Fruit fly (Drosophila melanogaster) whole organism, wandering third instar larva: ENCODE measurements around the gene MED17.

Experiments
- Abd-B ChIP-seq: fragments of >200 bp; optimal IDR thresholded peaks from 2 replicates; lab custom pipeline; 2017; ENCODE audit warnings: missing biosample characterization, missing genetic modification characterization
- pan ChIP-seq: fragments of >200 bp; optimal IDR thresholded peaks from 2 replicates; lab custom pipeline; 2017

DNA sequence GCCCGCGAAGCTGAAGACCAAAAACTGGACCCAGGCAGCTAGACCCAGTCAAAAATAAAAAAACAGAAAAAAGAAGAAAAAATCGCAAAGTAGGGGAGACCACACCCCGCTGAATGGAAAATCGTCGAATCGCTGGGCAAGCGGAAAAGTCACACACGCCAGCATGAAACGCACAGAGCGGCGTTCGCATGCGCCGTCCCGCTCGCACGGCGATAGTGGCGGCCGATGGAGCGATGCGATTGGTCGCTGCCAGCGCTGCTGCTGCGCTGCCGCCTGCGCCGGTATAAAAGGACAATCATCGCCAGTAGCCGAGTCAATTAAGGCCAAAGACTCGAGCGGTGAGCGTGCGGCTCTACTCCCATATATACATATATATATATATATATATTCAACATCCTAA, 47.0 kb downstream of the MED17 start, which contains the start of gene repo:
- TF ChIP-seq pan (lab: Kevin White, UChicago) (no peak), Abd-B (GFP tag; lab: Kevin White, UChicago) (no peak)
